Worm (Caenorhabditis elegans) whole organism, L3 larva: ENCODE results near the gene F26F4.2.

Experiments used
- R02D3.7 ChIP-seq: fragments of 150-350 bp; optimal IDR thresholded peaks from 2 replicates; lab custom pipeline; 2014; ENCODE audit warnings: missing biosample characterization, missing genetic modification characterization
- ZK546.5 ChIP-seq: sonication (generic microtip); optimal IDR thresholded peaks from 2 replicates; lab custom pipeline; 2017; ENCODE audit warnings: missing biosample characterization, missing genetic modification characterization
- aly-2 ChIP-seq: fragments of 150-350 bp; optimal IDR thresholded peaks from 2 replicates; lab custom pipeline; 2014; ENCODE audit warnings: missing biosample characterization, missing genetic modification characterization
- ama-1 ChIP-seq: fragments of 150-350 bp; optimal IDR thresholded peaks from 2 replicates; lab custom pipeline; 2018
- ceh-16 ChIP-seq: sonication (generic microtip); optimal IDR thresholded peaks from 2 replicates; lab custom pipeline; 2017; ENCODE audit warnings: missing biosample characterization, missing genetic modification characterization
- ceh-28 ChIP-seq: fragments of 150-350 bp; optimal IDR thresholded peaks from 2 replicates; lab custom pipeline; 2014; ENCODE audit warnings: missing biosample characterization, missing genetic modification reagents, missing genetic modification characterization
- ceh-82 ChIP-seq: fragments of 150-350 bp; optimal IDR thresholded peaks from 2 replicates; lab custom pipeline; 2014; ENCODE audit warnings: missing biosample characterization, missing genetic modification characterization
- daf-12 ChIP-seq: fragments of 150-350 bp; optimal IDR thresholded peaks from 2 replicates; lab custom pipeline; 2014; ENCODE audit warnings: missing biosample characterization, missing genetic modification reagents, missing genetic modification characterization
- egl-27 ChIP-seq: sonication (generic microtip); optimal IDR thresholded peaks from 4 replicates; lab custom pipeline; 2017; ENCODE audit warnings: missing biosample characterization, missing genetic modification reagents, missing genetic modification characterization
- egl-5 ChIP-seq: fragments of 150-350 bp; optimal IDR thresholded peaks from 2 replicates; lab custom pipeline; 2017; ENCODE audit warnings: missing biosample characterization, missing genetic modification reagents, missing genetic modification characterization, inconsistent platforms
- elt-1 ChIP-seq: fragments of 150-350 bp; optimal IDR thresholded peaks from 2 replicates; lab custom pipeline; 2014; ENCODE audit warnings: missing biosample characterization, missing genetic modification characterization
- elt-2 ChIP-seq: sonication (generic microtip); optimal IDR thresholded peaks from 2 replicates; lab custom pipeline; 2016; ENCODE audit warnings: missing genetic modification reagents, mild to moderate bottlenecking, missing genetic modification characterization, missing compliant biosample characterization
- elt-3 ChIP-seq, 3 experiments: fragments of 150-350 bp in 1 of 3; sonication (generic microtip) in 2 of 3; optimal IDR thresholded peaks; 2 replicates in 2 of 3; 4 replicates in 1 of 3; lab custom pipeline; 2014 to 2017; ENCODE audit warnings: missing biosample characterization in 3 of 3, missing genetic modification characterization in 3 of 3
- eor-1 ChIP-seq, 2 experiments: fragments of 150-350 bp; optimal IDR thresholded peaks; 2 replicates each; lab custom pipeline; 2014 to 2018; ENCODE audit warnings: missing biosample characterization in 2 of 2, missing genetic modification characterization in 2 of 2
- fkh-10 ChIP-seq: sonication (generic microtip); optimal IDR thresholded peaks from 2 replicates; lab custom pipeline; 2017; ENCODE audit warnings: missing biosample characterization, missing genetic modification reagents, missing genetic modification characterization
- fkh-2 ChIP-seq: fragments of 150-350 bp; optimal IDR thresholded peaks from 2 replicates; lab custom pipeline; 2014; ENCODE audit warnings: missing biosample characterization, missing genetic modification reagents, missing genetic modification characterization
- fos-1 ChIP-seq: fragments of 150-350 bp; optimal IDR thresholded peaks from 2 replicates; lab custom pipeline; 2014; ENCODE audit warnings: missing biosample characterization, missing genetic modification characterization
- hmg-11 ChIP-seq: sonication (generic microtip); optimal IDR thresholded peaks from 2 replicates; lab custom pipeline; 2016; ENCODE audit warnings: missing genetic modification characterization, missing compliant biosample characterization
- jun-1 ChIP-seq: fragments of 150-350 bp; optimal IDR thresholded peaks from 2 replicates; lab custom pipeline; 2014; ENCODE audit warnings: missing biosample characterization, missing genetic modification reagents, missing genetic modification characterization
- lin-15B ChIP-seq: fragments of 150-350 bp; optimal IDR thresholded peaks from 2 replicates; lab custom pipeline; 2014; ENCODE audit warnings: missing biosample characterization, missing genetic modification characterization
- lin-39 ChIP-seq: fragments of 150-350 bp; optimal IDR thresholded peaks from 2 replicates; lab custom pipeline; 2018; ENCODE audit warnings: missing biosample characterization, missing genetic modification reagents, missing genetic modification characterization
- lsy-12 ChIP-seq: sonication (generic microtip); optimal IDR thresholded peaks from 2 replicates; lab custom pipeline; 2016; ENCODE audit warnings: mild to moderate bottlenecking, missing genetic modification characterization, missing compliant biosample characterization
- mdl-1 ChIP-seq: fragments of 150-350 bp; optimal IDR thresholded peaks from 2 replicates; lab custom pipeline; 2014; ENCODE audit warnings: missing biosample characterization, missing genetic modification characterization
- nfya-1 ChIP-seq: sonication (generic microtip); optimal IDR thresholded peaks from 2 replicates; lab custom pipeline; 2017; ENCODE audit warnings: missing genetic modification characterization, mild to moderate bottlenecking, missing compliant biosample characterization, antibody characterized with exemption, moderate library complexity; ENCODE audit not compliant: insufficient read depth
- nhr-11 ChIP-seq: fragments of 150-350 bp; optimal IDR thresholded peaks from 2 replicates; lab custom pipeline; 2014; ENCODE audit warnings: missing biosample characterization, missing genetic modification characterization
- nhr-23 ChIP-seq: fragments of 150-350 bp; optimal IDR thresholded peaks from 2 replicates; lab custom pipeline; 2014; ENCODE audit warnings: missing biosample characterization, missing genetic modification reagents, missing genetic modification characterization
- nhr-237 ChIP-seq: fragments of 150-350 bp; optimal IDR thresholded peaks from 2 replicates; lab custom pipeline; 2014; ENCODE audit warnings: missing biosample characterization, missing genetic modification characterization
- nhr-25 ChIP-seq: sonication (generic microtip); optimal IDR thresholded peaks from 2 replicates; lab custom pipeline; 2017; ENCODE audit warnings: missing biosample characterization, missing genetic modification characterization
- nhr-28 ChIP-seq: fragments of 150-350 bp; optimal IDR thresholded peaks from 2 replicates; lab custom pipeline; 2014; ENCODE audit warnings: missing biosample characterization, missing genetic modification characterization
- nhr-43 ChIP-seq: sonication (generic microtip); optimal IDR thresholded peaks from 2 replicates; lab custom pipeline; 2016; ENCODE audit warnings: mild to moderate bottlenecking, missing genetic modification characterization, missing compliant biosample characterization; ENCODE audit not compliant: poor library complexity, severe bottlenecking
- nhr-67 ChIP-seq: fragments of 150-350 bp; optimal IDR thresholded peaks from 2 replicates; lab custom pipeline; 2014; ENCODE audit warnings: missing biosample characterization, missing genetic modification characterization
- nhr-77 ChIP-seq: fragments of 150-350 bp; optimal IDR thresholded peaks from 2 replicates; lab custom pipeline; 2014; ENCODE audit warnings: missing biosample characterization, missing genetic modification characterization
- pha-4 ChIP-seq: fragments of 150-350 bp; optimal IDR thresholded peaks from 2 replicates; lab custom pipeline; 2014; ENCODE audit warnings: missing biosample characterization, missing genetic modification reagents, missing genetic modification characterization
- pqm-1 ChIP-seq: fragments of 150-350 bp; optimal IDR thresholded peaks from 2 replicates; lab custom pipeline; 2017; ENCODE audit warnings: missing biosample characterization, missing genetic modification characterization, inconsistent platforms
- sea-2 ChIP-seq: fragments of 150-350 bp; sonication (generic microtip); optimal IDR thresholded peaks from 4 replicates; lab custom pipeline; 2014; ENCODE audit warnings: missing biosample characterization, missing genetic modification reagents, missing genetic modification characterization
- skn-1 ChIP-seq: fragments of 150-350 bp; optimal IDR thresholded peaks from 2 replicates; lab custom pipeline; 2014; ENCODE audit warnings: missing biosample characterization, missing genetic modification characterization
- snpc-4 ChIP-seq: fragments of 150-350 bp; optimal IDR thresholded peaks from 2 replicates; lab custom pipeline; 2014; ENCODE audit warnings: missing biosample characterization, missing genetic modification characterization
- tbx-2 ChIP-seq: sonication (generic microtip); optimal IDR thresholded peaks from 2 replicates; lab custom pipeline; 2016; ENCODE audit warnings: mild to moderate bottlenecking, missing genetic modification characterization, missing compliant biosample characterization
- unc-39 ChIP-seq: sonication (generic microtip); optimal IDR thresholded peaks from 4 replicates; lab custom pipeline; 2017; ENCODE audit warnings: missing biosample characterization, missing genetic modification characterization
- unc-62 ChIP-seq: fragments of 150-350 bp; sonication (generic microtip); optimal IDR thresholded peaks from 4 replicates; lab custom pipeline; 2014; ENCODE audit warnings: missing biosample characterization, missing genetic modification reagents, missing genetic modification characterization
- zag-1 ChIP-seq: fragments of 150-350 bp; optimal IDR thresholded peaks from 2 replicates; lab custom pipeline; 2014; ENCODE audit warnings: missing biosample characterization, missing genetic modification characterization
- ztf-4 ChIP-seq: fragments of 150-350 bp; optimal IDR thresholded peaks from 2 replicates; lab custom pipeline; 2014; ENCODE audit warnings: missing biosample characterization, missing genetic modification characterization

F26F4.2 gene

DNA sequence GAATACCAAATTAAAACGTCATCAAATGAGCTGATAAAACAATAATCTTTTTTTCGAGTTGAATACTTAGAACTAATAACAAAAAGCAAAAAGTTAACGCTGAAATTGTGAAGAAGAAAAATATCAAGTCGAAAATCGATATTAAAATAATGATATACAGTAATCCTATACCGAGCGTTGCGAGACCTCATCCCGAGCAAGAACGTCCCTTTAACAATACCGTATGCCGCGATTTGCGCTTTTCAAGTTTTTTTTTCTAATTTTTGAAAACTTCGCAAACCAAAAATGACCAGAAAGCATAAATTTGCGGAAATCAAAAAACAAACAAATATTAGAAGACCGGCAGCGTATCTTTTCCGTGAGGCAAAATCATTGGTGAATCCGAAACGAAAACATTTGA, 20.1 kb upstream of the F26F4.2 start, which contains the start of gene F26F4.5:
F26F4.5 (minus strand) TSS at position 256 of the 400 bp plus-strand sequence.
- TF ChIP-seq pha-4 (peak; percentile 29), skn-1 (tag; lab: Kevin White, UChicago) (no peak)

DNA sequence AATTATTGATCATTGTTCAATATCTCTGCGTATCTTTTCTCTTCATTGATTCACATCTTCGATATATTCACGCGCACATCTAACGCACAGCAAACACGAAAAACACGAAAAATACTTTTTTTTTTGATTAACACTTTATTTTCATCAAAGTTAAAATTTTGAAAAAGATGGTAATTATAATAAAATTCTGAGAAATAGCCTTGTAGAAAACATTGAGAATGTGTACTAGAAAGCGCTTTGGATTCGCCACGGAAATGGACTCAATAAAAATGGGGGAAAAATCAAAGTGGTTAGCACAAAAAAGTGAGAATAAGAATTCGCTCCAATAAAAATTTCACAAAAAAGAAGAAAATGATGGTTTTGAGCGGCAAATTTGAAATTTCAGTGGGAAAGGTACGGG, 17.5 kb upstream of the F26F4.2 start, which contains the start of gene F26F4.6:
F26F4.6 (minus strand) TSS at position 101 of the 400 bp plus-strand sequence.
- TF ChIP-seq skn-1 (tag; lab: Kevin White, UChicago) (no peak), daf-12 (tag; lab: Kevin White, UChicago) (no peak), nhr-11 (no peak), fos-1 (no peak), unc-62 (no peak), zag-1 (tag; lab: Kevin White, UChicago) (no peak)

DNA sequence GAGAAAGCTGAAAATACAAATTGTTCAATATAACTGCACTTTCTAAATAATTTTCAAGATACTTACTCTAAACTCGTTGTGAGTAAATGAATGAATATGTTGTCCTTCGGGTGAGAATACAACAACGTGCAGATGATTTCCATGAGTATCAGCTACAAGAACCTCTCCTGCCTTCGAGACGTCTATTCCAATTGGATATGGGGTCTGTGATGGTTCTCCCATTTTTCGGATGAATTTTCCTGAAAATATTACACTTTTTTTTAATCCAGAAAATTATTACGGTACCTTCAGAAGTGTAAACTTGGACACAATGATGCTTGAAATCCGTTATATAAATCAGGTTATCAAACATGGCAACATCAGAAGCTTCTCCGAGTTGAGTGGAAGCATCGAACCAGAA, 15.7 kb upstream of the F26F4.2 start:
- TF ChIP-seq elt-1 (tag; lab: Kevin White, UChicago): no peak
- TF ChIP-seq unc-62: no peak
- no peak for TF ChIP-seq skn-1 (tag; lab: Kevin White, UChicago)
- TF ChIP-seq lsy-12: no peak
- no peak for TF ChIP-seq egl-27 (tag; lab: Kevin White, UChicago)
- no peak for TF ChIP-seq R02D3.7
- no peak for TF ChIP-seq egl-5 (tag; lab: Kevin White, UChicago)
- TF ChIP-seq ceh-82: no peak

DNA sequence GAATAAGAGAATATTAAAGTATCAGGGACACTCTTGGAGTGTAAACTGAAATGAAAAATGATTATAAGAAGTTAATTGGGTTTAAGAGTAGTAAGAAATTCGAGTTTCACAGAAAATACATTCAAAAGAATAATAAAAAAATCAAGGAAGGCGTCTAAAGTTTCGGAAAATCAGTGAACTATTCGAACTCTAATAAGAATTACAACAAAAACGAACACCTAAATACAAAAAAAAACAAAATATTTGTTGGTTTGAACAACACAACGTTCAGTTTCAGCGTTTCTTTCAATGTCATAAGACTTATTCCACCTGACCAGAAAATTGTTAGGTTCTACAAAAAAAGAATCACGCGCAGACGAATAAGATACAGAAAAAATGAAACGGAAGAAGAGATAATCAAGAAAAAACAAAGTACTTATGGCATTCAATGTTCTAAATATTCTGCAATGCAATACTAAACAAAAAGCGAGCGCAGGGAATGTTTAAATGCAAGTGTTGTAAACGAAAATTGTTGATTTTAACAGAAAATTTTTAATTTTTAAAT, 11.9 kb upstream of the F26F4.2 start, which contains the start of gene nhl-2:
nhl-2 (minus strand) TSS at position 51 of the 544 bp plus-strand sequence.
- TF ChIP-seq jun-1 (tag; lab: Kevin White, UChicago) (no peak), lin-39 (tag; lab: Kevin White, UChicago) (no peak), daf-12 (tag; lab: Kevin White, UChicago) (no peak), pqm-1 (tag; lab: Kevin White, UChicago) (no peak), fkh-2 (tag; lab: Kevin White, UChicago) (no peak), ZK546.5 (tag; lab: Kevin White, UChicago) (no peak), egl-5 (tag; lab: Kevin White, UChicago) (no peak), lsy-12 (no peak), ceh-82 (no peak), ceh-16 (tag; lab: Kevin White, UChicago) (no peak), nhr-23 (tag; lab: Kevin White, UChicago) (no peak), nhr-11 (no peak), elt-1 (tag; lab: Kevin White, UChicago) (no peak), nhr-67 (tag; lab: Kevin White, UChicago) (no peak), egl-27 (tag; lab: Kevin White, UChicago) (no peak), nhr-237 (tag; lab: Kevin White, UChicago) (no peak), fkh-10 (no peak), nhr-28 (no peak), nhr-25 (no peak)

DNA sequence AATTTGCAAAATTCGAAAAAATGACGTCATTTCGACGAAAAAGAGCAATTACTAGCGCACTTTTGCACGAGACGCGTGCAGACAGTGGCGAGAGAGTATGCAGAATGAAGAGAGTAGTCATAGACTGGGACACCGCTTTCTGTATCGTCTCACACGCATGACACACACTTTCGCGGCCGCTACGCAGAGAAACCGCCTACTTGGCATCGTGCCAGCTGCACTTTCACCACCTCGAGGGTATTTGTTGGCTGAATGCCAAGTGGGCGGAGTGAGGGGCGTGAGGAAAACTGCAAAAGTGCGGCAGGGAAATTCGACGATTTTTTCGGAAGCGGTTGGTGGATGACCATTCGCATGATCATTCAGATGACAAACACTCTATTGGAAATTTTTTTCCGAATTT, 11.3 kb upstream of the F26F4.2 start:
- TF ChIP-seq lsy-12 (peak; percentile 98), snpc-4 (tag; lab: Kevin White, UChicago) (peak; percentile 92), fkh-2 (tag; lab: Kevin White, UChicago) (no peak), eor-1 (tag; optimal IDR thresholded peaks at IDR 0.05; lab: Kevin White, UChicago) (peak in 1 of 2 experiments; percentile 2), ZK546.5 (tag; lab: Kevin White, UChicago) (peak; percentile 58), lin-15B (tag; lab: Kevin White, UChicago) (peak; percentile 96), pha-4 (peak; percentile 99), elt-1 (tag; lab: Kevin White, UChicago) (peak; percentile 85), nhr-25 (peak; percentile 100), nhr-237 (tag; lab: Kevin White, UChicago) (no peak), egl-5 (tag; lab: Kevin White, UChicago) (peak; percentile 94), fos-1 (peak; percentile 97), nhr-77 (tag; lab: Kevin White, UChicago) (peak; percentile 93), aly-2 (tag; lab: Kevin White, UChicago) (no peak), mdl-1 (tag; lab: Kevin White, UChicago) (peak; percentile 97), zag-1 (tag; lab: Kevin White, UChicago) (peak; percentile 84), nhr-28 (no peak), elt-3 (tag; optimal IDR thresholded peaks at IDR 0.05; lab: Kevin White, UChicago) (peak in 2 of 3 experiments; percentile 25 to 95), nhr-43 (peak; percentile 98), ceh-82 (peak; percentile 93), R02D3.7 (peak; percentile 92), sea-2 (GFP tag; lab: Kevin White, UChicago) (peak; percentile 87), tbx-2 (peak; percentile 97), jun-1 (tag; lab: Kevin White, UChicago) (peak; percentile 98), nhr-11 (peak; percentile 95), nfya-1 (tag; lab: Kevin White, UChicago) (peak; percentile 99), hmg-11 (peak; percentile 97), ama-1 (peak; percentile 82), elt-2 (tag; lab: Kevin White, UChicago) (peak; percentile 97), ceh-28 (tag; lab: Kevin White, UChicago) (peak; percentile 95), nhr-23 (tag; lab: Kevin White, UChicago) (peak; percentile 100), unc-39 (tag; lab: Kevin White, UChicago) (peak; percentile 33), ztf-4 (tag; lab: Kevin White, UChicago) (peak; percentile 88)
